Worm (Caenorhabditis elegans) whole organism, L4 larva: ENCODE measurements around the gene icl-1.

Experiments used
- lin-29 ChIP-seq: fragments of 200-800 bp; sonication (Bioruptor generic); IDR thresholded peaks from 2 replicates; pipeline ENCODE4 v1.3.6; 2022; ENCODE audit warnings: missing genetic modification reagents, missing genetic modification characterization, missing compliant biosample characterization
- nhr-77 ChIP-seq: fragments of 150-350 bp; optimal IDR thresholded peaks from 2 replicates; lab custom pipeline; 2014; ENCODE audit warnings: missing biosample characterization, missing genetic modification characterization

DNA sequence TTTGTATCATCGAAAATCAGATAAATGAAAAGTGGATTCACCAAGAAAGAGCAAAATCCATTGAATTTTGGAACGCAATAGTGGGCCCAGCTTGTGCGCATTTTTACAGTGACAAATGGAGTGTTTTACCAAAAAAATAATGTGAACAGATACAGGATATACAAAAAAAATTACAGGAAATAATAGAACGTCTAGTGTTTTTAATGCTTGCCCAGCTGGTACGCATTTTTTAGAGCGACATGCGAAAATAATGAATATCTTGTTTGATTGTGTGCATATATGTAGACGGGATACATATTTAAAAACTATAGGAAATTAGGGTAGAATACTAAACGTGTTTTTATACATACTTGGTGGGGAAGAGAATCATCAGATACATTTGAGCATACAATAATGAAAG is 8.4 kb upstream of the icl-1 start, which contains the start of gene srj-25:
- TF ChIP-seq lin-29 (GFP tag; lab: Robert Waterston, UW) (no peak), nhr-77 (tag; lab: Kevin White, UChicago) (no peak)
